Worm (Caenorhabditis elegans) whole organism, young adult: ENCODE results near the gene C33B4.4.

Source experiments
- B0019.2 ChIP-seq: fragments of 200-800 bp; sonication (Bioruptor generic); conservative IDR thresholded peaks from 2 replicates; pipeline ENCODE4 v1.3.6; 2022; ENCODE audit warnings: missing genetic modification reagents, missing genetic modification characterization, missing compliant biosample characterization
- B0261.1 ChIP-seq: sonication (generic microtip); optimal IDR thresholded peaks from 2 replicates; lab custom pipeline; 2016; ENCODE audit warnings: mild to moderate bottlenecking, missing genetic modification characterization, moderate library complexity, missing compliant biosample characterization
- B0336.3 ChIP-seq: fragments of 200-800 bp; sonication (Bioruptor generic); IDR thresholded peaks from 2 replicates; pipeline ENCODE4 v1.3.6; 2022; ENCODE audit warnings: missing genetic modification characterization, missing compliant biosample characterization
- F10E7.11 ChIP-seq: sonication (generic microtip); optimal IDR thresholded peaks from 2 replicates; lab custom pipeline; 2017; ENCODE audit warnings: mild to moderate bottlenecking, missing genetic modification characterization, moderate library complexity, missing compliant biosample characterization
- F22D6.2 ChIP-seq: sonication (generic microtip); optimal IDR thresholded peaks from 2 replicates; lab custom pipeline; 2016; ENCODE audit warnings: mild to moderate bottlenecking, missing genetic modification characterization, missing compliant biosample characterization
- F23B12.7 ChIP-seq: sonication (generic microtip); optimal IDR thresholded peaks from 2 replicates; lab custom pipeline; 2017; ENCODE audit warnings: missing genetic modification characterization, mild to moderate bottlenecking, missing compliant biosample characterization, antibody characterized with exemption, moderate library complexity; ENCODE audit not compliant: insufficient read depth
- F57A8.1 ChIP-seq: fragments of 200-800 bp; sonication (Bioruptor generic); optimal IDR thresholded peaks from 2 replicates; lab custom pipeline; 2018; ENCODE audit warnings: mild to moderate bottlenecking, missing genetic modification characterization, moderate library complexity, missing compliant biosample characterization
- F57C9.4 ChIP-seq: sonication (generic microtip); optimal IDR thresholded peaks from 2 replicates; lab custom pipeline; 2017; ENCODE audit warnings: mild to moderate bottlenecking, missing genetic modification characterization, missing compliant biosample characterization
- K11D2.4 ChIP-seq: fragments of 200-800 bp; sonication (Bioruptor generic); IDR thresholded peaks from 2 replicates; pipeline ENCODE4 v1.3.6; 2022; ENCODE audit warnings: missing genetic modification reagents, missing genetic modification characterization, missing compliant biosample characterization
- T07F8.4 ChIP-seq: sonication (generic microtip); optimal IDR thresholded peaks from 2 replicates; lab custom pipeline; 2016; ENCODE audit warnings: mild to moderate bottlenecking, missing genetic modification characterization, moderate library complexity, missing compliant biosample characterization
- T26A5.8 ChIP-seq: sonication (generic microtip); optimal IDR thresholded peaks from 2 replicates; lab custom pipeline; 2016; ENCODE audit warnings: missing genetic modification characterization, missing compliant biosample characterization
- Y53G8AR.9 ChIP-seq: fragments of 200-800 bp; sonication (Bioruptor generic); conservative IDR thresholded peaks from 2 replicates; pipeline ENCODE4 v1.3.6; 2022; ENCODE audit warnings: missing genetic modification reagents, missing genetic modification characterization, missing compliant biosample characterization
- Y67H2A.10 ChIP-seq: fragments of 200-800 bp; sonication (Bioruptor generic); conservative IDR thresholded peaks from 2 replicates; pipeline ENCODE4 v1.3.6; 2022; ENCODE audit warnings: missing genetic modification reagents, missing genetic modification characterization, missing compliant biosample characterization
- Y79H2A.3 ChIP-seq: fragments of 200-800 bp; sonication (Bioruptor generic); conservative IDR thresholded peaks from 2 replicates; pipeline ENCODE4 v1.3.6; 2022; ENCODE audit warnings: missing genetic modification reagents, missing genetic modification characterization, missing compliant biosample characterization
- Y95B8A.8 ChIP-seq: fragments of 200-800 bp; sonication (Bioruptor generic); IDR thresholded peaks from 2 replicates; pipeline ENCODE4 v1.3.6; 2022; ENCODE audit warnings: missing genetic modification reagents, missing genetic modification characterization, missing compliant biosample characterization
- akir-1 ChIP-seq: fragments of 200-800 bp; sonication (Bioruptor generic); optimal IDR thresholded peaks from 2 replicates; lab custom pipeline; 2018; ENCODE audit warnings: mild to moderate bottlenecking, missing genetic modification characterization, moderate library complexity, missing compliant biosample characterization
- attf-6 ChIP-seq: fragments of 200-800 bp; sonication (Bioruptor generic); IDR thresholded peaks from 2 replicates; pipeline ENCODE4 v1.3.6; 2022; ENCODE audit warnings: missing genetic modification reagents, missing genetic modification characterization, missing compliant biosample characterization
- bed-2 ChIP-seq: fragments of 200-800 bp; sonication (Bioruptor generic); IDR thresholded peaks from 2 replicates; pipeline ENCODE4 v1.3.6; 2022; ENCODE audit warnings: missing genetic modification reagents, missing genetic modification characterization, missing compliant biosample characterization
- cebp-2 ChIP-seq: fragments of 200-800 bp; sonication (Bioruptor generic); IDR thresholded peaks from 2 replicates; pipeline ENCODE4 v1.3.6; 2022; ENCODE audit warnings: missing genetic modification characterization, missing compliant biosample characterization
- ceh-100 ChIP-seq: fragments of 200-800 bp; sonication (Bioruptor generic); IDR thresholded peaks from 2 replicates; pipeline ENCODE4 v1.3.6; 2022; ENCODE audit warnings: missing genetic modification reagents, missing genetic modification characterization, missing compliant biosample characterization
- ceh-91 ChIP-seq: fragments of 200-800 bp; sonication (Bioruptor generic); IDR thresholded peaks from 2 replicates; pipeline ENCODE4 v1.3.6; 2022; ENCODE audit warnings: missing genetic modification reagents, missing genetic modification characterization, missing compliant biosample characterization
- chd-7 ChIP-seq: sonication (generic microtip); optimal IDR thresholded peaks from 2 replicates; lab custom pipeline; 2016; ENCODE audit warnings: mild to moderate bottlenecking, missing genetic modification characterization, moderate library complexity, missing compliant biosample characterization
- dpl-1 ChIP-seq: fragments of 150-350 bp; optimal IDR thresholded peaks from 2 replicates; lab custom pipeline; 2014; ENCODE audit warnings: missing biosample characterization, missing genetic modification reagents, missing genetic modification characterization
- egrh-3 ChIP-seq: fragments of 200-800 bp; sonication (Bioruptor generic); IDR thresholded peaks from 2 replicates; pipeline ENCODE4 v1.3.6; 2022; ENCODE audit warnings: missing genetic modification reagents, missing genetic modification characterization, missing compliant biosample characterization
- ets-4 ChIP-seq: fragments of 200-800 bp; sonication (Bioruptor generic); optimal IDR thresholded peaks from 2 replicates; lab custom pipeline; 2018; ENCODE audit warnings: mild to moderate bottlenecking, missing genetic modification characterization, missing compliant biosample characterization
- fkh-3 ChIP-seq: sonication (generic microtip); optimal IDR thresholded peaks from 2 replicates; lab custom pipeline; 2016; ENCODE audit warnings: mild to moderate bottlenecking, missing genetic modification characterization, missing compliant biosample characterization
- hmg-20 ChIP-seq: fragments of 200-800 bp; sonication (Bioruptor generic); IDR thresholded peaks from 2 replicates; pipeline ENCODE4 v1.3.6; 2022; ENCODE audit warnings: missing genetic modification reagents, missing genetic modification characterization, missing compliant biosample characterization
- hrde-1 ChIP-seq: sonication (generic microtip); optimal IDR thresholded peaks from 2 replicates; lab custom pipeline; 2016; ENCODE audit warnings: missing genetic modification characterization, mild to moderate bottlenecking, missing compliant biosample characterization, moderate library complexity, missing genotype, missing genetic modification reagents, borderline replicate concordance
- hsf-1 ChIP-seq: fragments of 200-800 bp; sonication (Bioruptor generic); IDR thresholded peaks from 2 replicates; pipeline ENCODE4 v1.3.6; 2022; ENCODE audit warnings: missing genetic modification reagents, missing genetic modification characterization, missing compliant biosample characterization
- lag-1 ChIP-seq: fragments of 200-800 bp; sonication (Bioruptor generic); IDR thresholded peaks from 2 replicates; pipeline ENCODE4 v1.3.6; 2022; ENCODE audit warnings: missing genetic modification reagents, missing genetic modification characterization, missing compliant biosample characterization
- lin-26 ChIP-seq: fragments of 200-800 bp; sonication (Bioruptor generic); IDR thresholded peaks from 2 replicates; pipeline ENCODE4 v1.3.6; 2022; ENCODE audit warnings: missing genetic modification reagents, missing genetic modification characterization, missing compliant biosample characterization
- lin-35 ChIP-seq, 3 experiments: fragments of 150-350 bp in 2 of 3; sonication (generic microtip) in 1 of 3; optimal IDR thresholded peaks; 2 replicates each; lab custom pipeline; 2014 to 2018; ENCODE audit warnings: missing biosample characterization in 3 of 3, missing genetic modification characterization in 3 of 3, missing genetic modification reagents in 3 of 3
- lsl-1 ChIP-seq: fragments of 200-800 bp; sonication (Bioruptor generic); optimal IDR thresholded peaks from 2 replicates; lab custom pipeline; 2018; ENCODE audit warnings: mild to moderate bottlenecking, missing genetic modification characterization, moderate library complexity, missing compliant biosample characterization
- madf-3 ChIP-seq: fragments of 200-800 bp; sonication (Bioruptor generic); IDR thresholded peaks from 2 replicates; pipeline ENCODE4 v1.3.6; 2022; ENCODE audit warnings: missing genetic modification reagents, missing genetic modification characterization, missing compliant biosample characterization
- mxl-1 ChIP-seq: sonication (generic microtip); optimal IDR thresholded peaks from 2 replicates; lab custom pipeline; 2016; ENCODE audit warnings: missing genetic modification characterization, missing compliant biosample characterization
- nfya-1 ChIP-seq: sonication (generic microtip); optimal IDR thresholded peaks from 2 replicates; lab custom pipeline; 2017; ENCODE audit warnings: antibody characterized with exemption, missing compliant biosample characterization, missing genetic modification characterization, borderline replicate concordance; ENCODE audit not compliant: insufficient read depth
- nhr-179 ChIP-seq: sonication (generic microtip); optimal IDR thresholded peaks from 2 replicates; lab custom pipeline; 2016; ENCODE audit warnings: mild to moderate bottlenecking, missing genetic modification characterization, missing compliant biosample characterization
- nhr-27 ChIP-seq: fragments of 200-800 bp; sonication (Bioruptor generic); optimal IDR thresholded peaks from 2 replicates; lab custom pipeline; 2018; ENCODE audit warnings: mild to moderate bottlenecking, missing genetic modification characterization, moderate library complexity, missing compliant biosample characterization
- nhr-90 ChIP-seq: sonication (generic microtip); optimal IDR thresholded peaks from 2 replicates; lab custom pipeline; 2016; ENCODE audit warnings: missing genotype, mild to moderate bottlenecking, missing genetic modification characterization, missing compliant biosample characterization
- snpc-3.4 ChIP-seq: sonication (generic microtip); optimal IDR thresholded peaks from 2 replicates; lab custom pipeline; 2017; ENCODE audit warnings: missing genetic modification characterization, mild to moderate bottlenecking, missing compliant biosample characterization, antibody characterized with exemption, moderate library complexity, missing genotype, missing genetic modification reagents
- snpc-4 ChIP-seq, 5 experiments: fragments of 150-350 bp in 1 of 5; sonication (generic microtip) in 4 of 5; optimal IDR thresholded peaks; 2 replicates each; lab custom pipeline; 2014 to 2018; ENCODE audit warnings: missing genetic modification characterization in 5 of 5, missing biosample characterization in 3 of 5, antibody characterized with exemption in 2 of 5, mild to moderate bottlenecking in 2 of 5, missing compliant biosample characterization in 2 of 5, missing genotype in 2 of 5, moderate library complexity in 2 of 5, missing genetic modification reagents in 1 of 5
- somi-1 ChIP-seq: fragments of 200-800 bp; sonication (Bioruptor generic); optimal IDR thresholded peaks from 2 replicates; lab custom pipeline; 2018; ENCODE audit warnings: mild to moderate bottlenecking, missing genetic modification characterization, missing compliant biosample characterization
- sptf-2 ChIP-seq: fragments of 200-800 bp; sonication (Bioruptor generic); optimal IDR thresholded peaks from 2 replicates; lab custom pipeline; 2018; ENCODE audit warnings: mild to moderate bottlenecking, missing genetic modification characterization, missing compliant biosample characterization
- tbx-9 ChIP-seq: sonication (generic microtip); optimal IDR thresholded peaks from 2 replicates; lab custom pipeline; 2016; ENCODE audit warnings: borderline replicate concordance, missing genetic modification characterization, inconsistent platforms, missing compliant biosample characterization
- ztf-22 ChIP-seq: fragments of 200-800 bp; sonication (Bioruptor generic); optimal IDR thresholded peaks from 2 replicates; lab custom pipeline; 2018; ENCODE audit warnings: mild to moderate bottlenecking, missing genetic modification characterization, moderate library complexity, missing compliant biosample characterization
- ztf-25 ChIP-seq: fragments of 200-800 bp; sonication (Bioruptor generic); IDR thresholded peaks from 2 replicates; pipeline ENCODE4 v1.3.6; 2022; ENCODE audit warnings: missing genetic modification reagents, missing genetic modification characterization, missing compliant biosample characterization
- ztf-3 ChIP-seq: fragments of 200-800 bp; sonication (Bioruptor generic); optimal IDR thresholded peaks from 2 replicates; lab custom pipeline; 2018; ENCODE audit warnings: mild to moderate bottlenecking, missing genetic modification characterization, missing compliant biosample characterization

Gene C33B4.4

DNA sequence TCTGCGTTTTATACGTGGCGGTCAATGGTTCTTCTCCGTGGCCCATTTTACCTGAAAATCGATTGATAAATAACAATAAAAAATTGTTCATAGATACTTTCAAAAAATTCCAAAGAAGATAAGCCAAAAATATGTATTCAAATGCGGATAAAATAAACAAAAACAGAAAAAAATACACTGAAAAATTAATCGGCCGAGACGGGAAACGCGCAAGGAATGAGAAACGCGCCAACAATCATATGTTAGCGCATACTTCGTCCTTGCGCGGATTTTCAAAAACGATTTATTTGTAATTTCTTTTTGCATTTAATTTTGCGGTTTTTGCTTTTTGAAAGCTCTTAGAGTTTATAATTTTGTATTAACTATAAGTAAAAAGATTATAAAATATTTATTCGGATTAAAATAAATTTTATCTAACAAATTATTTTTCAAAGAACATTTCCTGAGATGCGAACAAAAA, 37.6 kb downstream of the C33B4.4 start, which contains the start of gene nduf-11 (continued):
- no peak for TF ChIP-seq cebp-2 (GFP tag; lab: Robert Waterston, UW)
- no peak for TF ChIP-seq nfya-1 (tag; lab: Kevin White, UChicago)
- no peak for TF ChIP-seq T07F8.4 (tag; lab: Kevin White, UChicago)
- no peak for TF ChIP-seq egrh-3 (GFP tag; lab: Robert Waterston, UW)
- TF ChIP-seq B0336.3 (GFP tag; lab: Robert Waterston, UW) = peak; percentile 85
- TF ChIP-seq lin-35 (GFP tag; optimal IDR thresholded peaks at IDR 0.05; lab: Kevin White, UChicago) = peak in 2 of 3 experiments; percentile 82 to 91
- TF ChIP-seq dpl-1 = peak; percentile 85
- no peak for TF ChIP-seq Y67H2A.10 (GFP tag; lab: Robert Waterston, UW)
- TF ChIP-seq madf-3 (GFP tag; lab: Robert Waterston, UW) = no peak
- no peak for TF ChIP-seq Y79H2A.3 (GFP tag; lab: Robert Waterston, UW)
- no peak for TF ChIP-seq B0261.1 (tag; lab: Kevin White, UChicago)
- TF ChIP-seq tbx-9 (tag; lab: Kevin White, UChicago) = no peak
- TF ChIP-seq lin-26 (GFP tag; lab: Robert Waterston, UW) = 0 out of 2 replicates have a peak, but pooled peaks have one; percentile 10
- no peak for TF ChIP-seq ztf-22
- no peak for TF ChIP-seq B0019.2 (GFP tag; lab: Robert Waterston, UW)
- peak; percentile 72 for TF ChIP-seq lsl-1 (GFP tag; lab: Kevin White, UChicago)
- no peak for TF ChIP-seq fkh-3 (tag; lab: Kevin White, UChicago)
- no peak for TF ChIP-seq nhr-27 (tag; lab: Kevin White, UChicago)
- no peak for TF ChIP-seq ets-4 (GFP tag; lab: Kevin White, UChicago)
- TF ChIP-seq ztf-3 (GFP tag; lab: Kevin White, UChicago) = no peak
- no peak for TF ChIP-seq somi-1 (GFP tag; lab: Kevin White, UChicago)
- peak; percentile 77 for TF ChIP-seq Y53G8AR.9 (GFP tag; lab: Robert Waterston, UW)
- TF ChIP-seq sptf-2 (GFP tag; lab: Kevin White, UChicago) = no peak
- no peak for TF ChIP-seq F10E7.11 (tag; lab: Kevin White, UChicago)
- no peak for TF ChIP-seq snpc-4 (GFP tag; optimal IDR thresholded peaks at IDR 0.05; lab: Kevin White, UChicago)
- TF ChIP-seq snpc-4 (tag; optimal IDR thresholded peaks at IDR 0.05; lab: Kevin White, UChicago) = peak; percentile 32 to 70 (median 51)
- no peak for TF ChIP-seq bed-2
- peak; percentile 52; the same call in 1 of the 2 replicates for TF ChIP-seq ceh-91 (GFP tag; lab: Robert Waterston, UW)
- TF ChIP-seq nhr-179 (tag; lab: Kevin White, UChicago) = no peak
- peak; percentile 43; the same call in 1 of the 2 replicates for TF ChIP-seq ceh-100 (GFP tag; lab: Robert Waterston, UW)
- TF ChIP-seq Y95B8A.8 (GFP tag; lab: Robert Waterston, UW) = 0 out of 2 replicates have a peak, but pooled peaks have one; percentile 11
- no peak for TF ChIP-seq chd-7
- no peak for TF ChIP-seq F57C9.4
- TF ChIP-seq mxl-1 (tag; lab: Kevin White, UChicago) = no peak
- 0 out of 2 replicates have a peak, but pooled peaks have one; percentile 44 for TF ChIP-seq K11D2.4 (GFP tag; lab: Robert Waterston, UW)
- peak; percentile 57; the same call in 1 of the 2 replicates for TF ChIP-seq hsf-1
- TF ChIP-seq snpc-3.4 (tag; lab: Kevin White, UChicago) = peak; percentile 23
- TF ChIP-seq F57A8.1 = no peak
- no peak for TF ChIP-seq ztf-25 (GFP tag; lab: Robert Waterston, UW)
- TF ChIP-seq lag-1 (GFP tag; lab: Robert Waterston, UW) = no peak
- TF ChIP-seq F22D6.2 (tag; lab: Kevin White, UChicago) = no peak
- no peak for TF ChIP-seq T26A5.8
- TF ChIP-seq F23B12.7 (tag; lab: Kevin White, UChicago) = peak; percentile 74
- TF ChIP-seq hrde-1 = no peak
- no peak for TF ChIP-seq nhr-90
- TF ChIP-seq akir-1 = no peak
- TF ChIP-seq attf-6 = 0 out of 2 replicates have a peak, but pooled peaks have one; percentile 44
- 0 out of 2 replicates have a peak, but pooled peaks have one; percentile 31 for TF ChIP-seq hmg-20 (GFP tag; lab: Robert Waterston, UW)
